Worm (Caenorhabditis elegans): Measurements from ENCODE around the gene cchl-1.
A peak's percentile ranks its signal among the peaks of the same experiment; 100 is the strongest.

Gene cchl-1

DNA sequence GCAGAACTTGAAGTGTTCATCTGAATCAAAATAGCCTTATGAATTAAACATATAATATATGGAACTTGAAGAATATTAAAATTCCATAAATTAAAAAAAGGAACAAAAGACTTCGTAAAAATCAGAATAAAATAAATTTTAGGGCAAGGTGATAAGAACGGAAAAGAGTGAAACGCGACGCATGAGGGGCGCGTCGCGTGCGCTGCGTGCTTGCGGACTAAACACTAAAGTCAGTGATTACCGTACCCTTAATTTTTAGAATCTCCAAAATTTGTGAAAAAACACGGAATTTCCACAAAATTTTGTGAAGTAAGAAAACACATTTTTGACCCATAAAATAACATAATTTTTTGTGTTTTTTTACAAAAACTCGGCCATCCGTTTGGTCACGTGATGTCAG, 25.0 kb upstream of the cchl-1 start, which contains the start of gene T05B9.1:
Gene T05B9.1 (minus strand): TSS at position 20 of the 400 bp plus-strand sequence.
- no peak for TF ChIP-seq hlh-1 (tag; optimal IDR thresholded peaks at IDR 0.05)

DNA sequence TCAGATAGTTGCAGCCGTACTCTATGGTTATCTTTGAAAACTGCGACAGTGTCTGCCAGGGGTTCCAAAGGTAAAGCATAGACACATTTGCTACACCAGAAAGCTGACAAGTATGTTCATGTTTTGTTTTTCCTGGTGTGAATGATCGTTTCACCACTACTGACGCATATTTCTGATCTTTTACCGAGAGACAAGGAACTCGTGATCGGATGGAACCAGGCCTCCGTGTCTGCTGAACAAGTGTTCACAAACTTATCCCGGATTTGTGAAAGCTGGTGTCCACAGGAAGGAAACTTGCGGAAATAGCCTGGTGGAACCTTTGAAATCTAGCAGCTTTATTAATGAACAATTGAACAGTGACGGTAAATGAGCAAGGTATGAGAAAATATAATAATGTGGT, 23.6 kb upstream of the cchl-1 start:
- TF ChIP-seq ces-1 (GFP tag; optimal IDR thresholded peaks at IDR 0.05) (no peak), zip-8 (tag; optimal IDR thresholded peaks at IDR 0.05) (no peak)

DNA sequence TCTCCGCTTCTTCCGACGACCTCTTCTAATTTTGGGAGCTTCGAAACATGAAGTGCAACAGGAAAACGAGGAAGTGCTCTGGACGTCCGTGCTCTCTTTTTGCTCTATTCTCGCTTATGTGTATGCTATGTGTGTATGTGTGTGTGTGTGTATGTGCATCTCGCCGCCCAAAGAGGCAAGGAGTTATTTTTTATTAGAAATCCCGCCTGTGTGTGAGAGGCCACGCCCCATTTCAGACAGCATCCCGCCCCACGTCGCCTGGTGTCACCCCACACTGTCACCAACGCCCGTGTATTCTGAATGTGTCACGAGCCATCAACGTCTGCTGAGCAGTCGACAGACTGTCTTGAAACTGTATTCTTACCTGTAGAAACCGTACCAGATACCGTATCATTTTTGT, 19.3 kb upstream of the cchl-1 start, which contains the start of gene T05B9.2:
Gene T05B9.2 (plus strand): TSS at position 301 of the 400 bp plus-strand sequence.
- TF ChIP-seq nhr-76 (tag; optimal IDR thresholded peaks at IDR 0.05): no peak
- no peak for TF ChIP-seq ces-1 (GFP tag; optimal IDR thresholded peaks at IDR 0.05)
- no peak for TF ChIP-seq lin-32 (GFP tag; optimal IDR thresholded peaks at IDR 0.05)
- no peak for TF ChIP-seq blmp-1 (tag; optimal IDR thresholded peaks at IDR 0.05)
- no peak for TF ChIP-seq ceh-83 (GFP tag; optimal IDR thresholded peaks at IDR 0.05)

- TF ChIP-seq flh-1 (GFP tag; optimal IDR thresholded peaks at IDR 0.05): no peak
Measured at ce11 chrII:11247414-11247813, 11.2 kb upstream of the cchl-1 start, which contains the start of gene T06D8.10. Gene T06D8.10 (minus strand): TSS chrII:11247514.

ce11 chrII:11246506-11246905, 10.3 kb upstream of the cchl-1 start:
- TF ChIP-seq blmp-1 (tag; optimal IDR thresholded peaks at IDR 0.05) (peak; percentile 73), ceh-83 (GFP tag; optimal IDR thresholded peaks at IDR 0.05) (no peak)

DNA sequence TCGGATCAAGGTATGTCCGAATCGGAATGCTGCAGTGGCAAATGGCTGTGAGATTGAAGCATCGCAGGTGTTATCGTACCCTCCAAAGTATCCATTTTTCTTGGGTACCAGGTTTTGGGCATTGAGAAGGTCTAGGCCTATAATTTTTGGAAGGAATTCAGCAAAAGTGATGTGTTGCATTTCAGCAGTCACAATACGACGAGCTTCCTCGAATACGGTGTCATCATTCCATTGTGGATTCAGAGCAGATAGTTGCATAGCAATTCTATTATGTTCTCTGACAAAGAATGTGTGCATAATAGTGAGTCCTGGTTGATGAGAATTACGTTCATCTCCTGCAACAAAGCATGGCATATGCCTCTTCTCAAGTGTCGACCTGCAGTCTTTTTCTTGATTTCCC, 6.7 kb upstream of the cchl-1 start:
- no peak for TF ChIP-seq flh-1 (GFP tag; optimal IDR thresholded peaks at IDR 0.05)
- TF ChIP-seq zip-8 (tag; optimal IDR thresholded peaks at IDR 0.05): no peak
- TF ChIP-seq snpc-4 (tag; optimal IDR thresholded peaks at IDR 0.05): no peak
- no peak for TF ChIP-seq mep-1 (tag; optimal IDR thresholded peaks at IDR 0.05)
- no peak for TF ChIP-seq nhr-2 (tag; optimal IDR thresholded peaks at IDR 0.05)
- TF ChIP-seq pha-4 (tag; optimal IDR thresholded peaks at IDR 0.05): no peak
- no peak for TF ChIP-seq sptf-1 (tag; optimal IDR thresholded peaks at IDR 0.05)
- no peak for TF ChIP-seq ceh-43 (GFP tag; optimal IDR thresholded peaks at IDR 0.05)
- TF ChIP-seq lin-32 (GFP tag; optimal IDR thresholded peaks at IDR 0.05): no peak
- no peak for TF ChIP-seq elt-1 (tag; optimal IDR thresholded peaks at IDR 0.05; ENCODE audit: borderline replicate concordance, insufficient read depth)
- no peak for TF ChIP-seq blmp-1 (tag; optimal IDR thresholded peaks at IDR 0.05)
- TF ChIP-seq ces-1 (GFP tag; optimal IDR thresholded peaks at IDR 0.05): no peak

ce11 chrII:11241497-11241896, 5.3 kb upstream of the cchl-1 start:
- no peak for TF ChIP-seq flh-1 (GFP tag; optimal IDR thresholded peaks at IDR 0.05)
- TF ChIP-seq ceh-83 (GFP tag; optimal IDR thresholded peaks at IDR 0.05): no peak
- no peak for TF ChIP-seq ztf-11 (tag; optimal IDR thresholded peaks at IDR 0.05)
- no peak for TF ChIP-seq cnd-1 (tag; optimal IDR thresholded peaks at IDR 0.05)
- TF ChIP-seq elt-3 (tag; optimal IDR thresholded peaks at IDR 0.05): no peak
- no peak for TF ChIP-seq lin-32 (GFP tag; optimal IDR thresholded peaks at IDR 0.05)
- no peak for TF ChIP-seq mls-2 (tag; optimal IDR thresholded peaks at IDR 0.05)
- TF ChIP-seq ceh-43 (GFP tag; optimal IDR thresholded peaks at IDR 0.05): no peak
- TF ChIP-seq nhr-237 (tag; optimal IDR thresholded peaks at IDR 0.05): no peak
- TF ChIP-seq sptf-1 (tag; optimal IDR thresholded peaks at IDR 0.05): no peak
- TF ChIP-seq drap-1 (GFP tag; optimal IDR thresholded peaks at IDR 0.05): no peak
- TF ChIP-seq tbx-8 (GFP tag; optimal IDR thresholded peaks at IDR 0.05): no peak

DNA sequence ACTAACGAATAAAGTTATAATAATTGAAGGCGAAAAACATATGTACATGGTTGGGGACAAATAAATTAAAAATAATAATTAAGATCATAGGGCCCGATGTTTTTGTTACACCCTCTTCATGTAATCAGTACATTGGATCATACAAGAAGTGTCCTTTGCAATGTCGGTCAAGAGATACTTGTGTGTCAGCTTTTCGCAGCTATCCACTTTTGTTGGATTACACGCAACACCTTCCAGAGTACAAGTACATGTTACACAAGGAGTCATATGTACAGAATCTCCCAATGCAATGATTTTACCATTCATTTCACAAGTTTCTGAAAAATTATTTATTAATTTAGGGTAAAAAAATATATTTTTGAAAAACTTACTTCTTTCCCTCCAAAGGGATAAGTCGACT, 4.8 kb upstream of the cchl-1 start:
- no peak for TF ChIP-seq sem-2 (GFP tag; optimal IDR thresholded peaks at IDR 0.05)
- TF ChIP-seq nhr-2 (tag; optimal IDR thresholded peaks at IDR 0.05): no peak
- TF ChIP-seq bed-3 (GFP tag; optimal IDR thresholded peaks at IDR 0.05): no peak
- TF ChIP-seq ceh-83 (GFP tag; optimal IDR thresholded peaks at IDR 0.05): no peak
- no peak for TF ChIP-seq blmp-1 (tag; optimal IDR thresholded peaks at IDR 0.05)
- TF ChIP-seq tbx-8 (GFP tag; optimal IDR thresholded peaks at IDR 0.05): no peak
- TF ChIP-seq drap-1 (GFP tag; optimal IDR thresholded peaks at IDR 0.05): no peak
- no peak for TF ChIP-seq lin-13 (tag; optimal IDR thresholded peaks at IDR 0.05)
- no peak for TF ChIP-seq mls-2 (tag; optimal IDR thresholded peaks at IDR 0.05)
- TF ChIP-seq unc-120 (tag; optimal IDR thresholded peaks at IDR 0.05; ENCODE audit: poor library complexity, severe bottlenecking): no peak
- TF ChIP-seq hlh-1 (tag; optimal IDR thresholded peaks at IDR 0.05): no peak
- no peak for TF ChIP-seq nhr-12 (tag; optimal IDR thresholded peaks at IDR 0.05)

Data from whole organism, mixed stage, embryonic.